Fruit fly (Drosophila melanogaster): ENCODE data around the gene Drs.

- TF ChIP-seq psq (GFP tag; optimal IDR thresholded peaks at IDR 0.05) (no peak), Hr78 (GFP tag; optimal IDR thresholded peaks at IDR 0.05) (no peak), sage (GFP tag; optimal IDR thresholded peaks at IDR 0.05) (no peak), h (GFP tag; optimal IDR thresholded peaks at IDR 0.05) (no peak), Dfd (GFP tag; optimal IDR thresholded peaks at IDR 0.05) (no peak), Mio (GFP tag; optimal IDR thresholded peaks at IDR 0.05) (no peak), Sp1 (GFP tag; optimal IDR thresholded peaks at IDR 0.05) (no peak), CG32264 (GFP tag; optimal IDR thresholded peaks at IDR 0.05) (no peak), jim (GFP tag; optimal IDR thresholded peaks at IDR 0.05) (no peak), usp (GFP tag; optimal IDR thresholded peaks at IDR 0.05) (no peak), fru (GFP tag; optimal IDR thresholded peaks at IDR 0.05) (no peak)
These were observed 30.3 kb upstream of the Drs start for dm6 chr3L:3338882-3339590.

Measured in whole organism, wandering third instar larva.